Worm (Caenorhabditis elegans): ENCODE measurements around the gene tsp-13.

DNA sequence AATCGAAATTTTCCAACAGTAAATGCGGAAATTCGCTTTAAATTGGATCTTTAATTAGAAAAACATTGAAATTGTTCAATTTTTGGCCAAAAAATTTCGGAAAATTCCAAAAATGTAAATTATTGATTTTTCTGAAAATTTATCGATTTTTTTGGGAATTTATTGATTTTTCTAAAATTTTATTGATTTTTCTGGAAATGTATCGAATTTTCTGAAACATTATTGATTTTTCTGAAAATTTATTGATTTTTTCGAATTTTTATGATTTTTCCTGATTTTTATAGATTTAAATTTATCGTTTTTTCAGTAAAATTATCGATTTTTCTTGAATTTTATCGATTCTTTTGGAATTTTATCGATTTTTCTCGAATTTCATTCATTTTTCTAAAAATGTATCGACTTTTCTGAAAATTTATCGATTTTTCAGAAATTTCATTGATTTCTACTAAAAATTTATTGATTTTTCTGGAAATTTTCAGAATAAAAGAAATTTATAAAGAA lies 37.0 kb upstream of the tsp-13 start:
- TF ChIP-seq sea-2 (GFP tag; optimal IDR thresholded peaks at IDR 0.05) (no peak), elt-2 (tag; optimal IDR thresholded peaks at IDR 0.05) (no peak), eor-1 (tag; optimal IDR thresholded peaks at IDR 0.05) (no peak), fkh-10 (GFP tag; optimal IDR thresholded peaks at IDR 0.05) (no peak), nhr-67 (tag; optimal IDR thresholded peaks at IDR 0.05) (no peak), nhr-23 (tag; optimal IDR thresholded peaks at IDR 0.05) (no peak), ama-1 (optimal IDR thresholded peaks at IDR 0.05) (no peak), nhr-11 (tag; optimal IDR thresholded peaks at IDR 0.05) (no peak), unc-39 (tag; optimal IDR thresholded peaks at IDR 0.05) (no peak)
